Worm (Caenorhabditis elegans): ENCODE results near the gene F14D7.6.

DNA sequence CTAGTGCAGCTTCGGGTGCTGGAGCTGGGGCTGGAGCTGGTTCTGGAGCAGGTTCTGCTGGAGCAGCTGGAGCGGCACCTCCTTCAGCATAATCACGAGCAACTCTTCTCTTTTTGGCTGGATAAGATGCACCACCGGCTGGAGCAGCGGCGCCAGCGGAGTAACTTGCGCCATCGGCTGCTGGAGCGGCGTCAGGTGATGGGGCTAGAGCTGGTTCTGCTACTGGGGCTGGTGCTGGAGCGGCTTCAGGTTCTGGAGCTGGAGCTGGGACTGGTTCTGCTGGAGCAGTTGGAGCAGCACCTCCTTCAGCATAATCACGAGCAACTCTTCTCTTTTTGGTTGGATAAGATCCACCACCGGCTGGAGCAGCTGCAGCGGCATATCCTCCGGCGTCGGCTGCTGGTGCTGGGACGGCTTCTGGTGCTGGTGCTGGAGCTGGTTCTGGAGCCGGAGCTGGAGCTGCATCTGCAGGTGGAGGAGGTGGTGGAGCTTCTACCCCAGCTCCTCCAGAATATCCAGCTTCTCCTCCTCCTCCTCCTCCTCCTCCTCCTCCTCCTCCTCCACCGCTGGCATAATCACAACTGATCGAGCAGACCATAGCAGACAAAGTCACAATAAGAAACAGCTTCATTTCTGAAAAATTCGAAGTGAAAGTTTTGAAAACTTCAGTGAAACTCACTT is 18.0 kb downstream of the F14D7.6 start, which contains the start of gene F47B8.13:
- TF ChIP-seq scrt-1 (GFP tag; IDR thresholded peaks at IDR 0.05) (no peak), sea-1 (GFP tag; conservative IDR thresholded peaks at IDR 0.05) (no peak)

All from whole organism, early embryonic.